Worm (Caenorhabditis elegans) whole organism, mixed stage, embryonic: Measurements from ENCODE around the gene tig-2.

Experiments
- bed-3 ChIP-seq: fragments of 200-800 bp; sonication (Bioruptor generic); optimal IDR thresholded peaks from 3 replicates; lab custom pipeline; 2018; ENCODE audit warnings: mild to moderate bottlenecking, missing genetic modification characterization, moderate library complexity, missing compliant biosample characterization
- mep-1 ChIP-seq: fragments of 150-350 bp; optimal IDR thresholded peaks from 2 replicates; lab custom pipeline; 2017; ENCODE audit warnings: missing biosample characterization, missing genetic modification reagents, missing genetic modification characterization, inconsistent platforms
- nhr-28 ChIP-seq: fragments of 150-350 bp; optimal IDR thresholded peaks from 2 replicates; lab custom pipeline; 2014; ENCODE audit warnings: missing biosample characterization, missing genetic modification characterization
- nhr-76 ChIP-seq: sonication (generic microtip); optimal IDR thresholded peaks from 2 replicates; lab custom pipeline; 2017; ENCODE audit warnings: missing biosample characterization, missing genetic modification characterization
- pha-4 ChIP-seq: fragments of 150-350 bp; optimal IDR thresholded peaks from 2 replicates; lab custom pipeline; 2018; ENCODE audit warnings: missing biosample characterization, missing genetic modification reagents, missing genetic modification characterization
- snpc-4 ChIP-seq: fragments of 150-350 bp; optimal IDR thresholded peaks from 2 replicates; lab custom pipeline; 2014; ENCODE audit warnings: missing biosample characterization, missing genetic modification characterization
- unc-62 ChIP-seq: fragments of 150-350 bp; optimal IDR thresholded peaks from 2 replicates; lab custom pipeline; 2014; ENCODE audit warnings: missing biosample characterization, missing genetic modification reagents, missing genetic modification characterization
- ztf-11 ChIP-seq: fragments of 150-350 bp; optimal IDR thresholded peaks from 2 replicates; lab custom pipeline; 2014; ENCODE audit warnings: missing biosample characterization, missing genetic modification characterization

DNA sequence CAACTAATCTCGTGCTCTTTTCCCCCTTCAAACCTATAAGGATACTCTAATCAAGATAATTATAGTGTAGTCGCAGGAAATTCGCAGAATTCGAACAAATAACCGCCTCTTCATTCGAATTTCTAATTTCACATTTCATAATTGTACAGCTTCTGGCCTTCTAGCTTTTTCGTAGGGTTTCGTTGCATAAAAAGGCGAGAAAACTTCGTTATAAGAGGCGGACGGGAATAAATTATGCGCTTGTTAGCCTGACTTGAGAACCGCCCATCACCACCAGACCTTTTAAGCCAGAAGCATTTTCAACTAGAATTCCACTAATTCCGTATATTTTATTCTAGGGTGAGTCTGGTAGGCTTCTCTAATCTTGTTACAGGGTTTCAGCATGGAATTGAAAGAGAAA lies 48.3 kb downstream of the tig-2 start, which contains the start of gene K03B4.4:
- TF ChIP-seq pha-4 (no peak), unc-62 (no peak), nhr-76 (tag; lab: Kevin White, UChicago) (no peak), snpc-4 (tag; lab: Kevin White, UChicago) (no peak), mep-1 (no peak), ztf-11 (no peak), nhr-28 (no peak), bed-3 (GFP tag; lab: Kevin White, UChicago) (no peak)
